Fruit fly (Drosophila melanogaster) whole organism, embryonic: Measurements from ENCODE around the gene ninaB.

Source experiments
- Abd-B ChIP-seq: fragments of 200-800 bp; sonication (Bioruptor generic); optimal IDR thresholded peaks from 2 replicates; lab custom pipeline; 2018; ENCODE audit warnings: missing biosample characterization, mild to moderate bottlenecking, missing genetic modification characterization, moderate library complexity
- Aef1 ChIP-seq: fragments of 200-800 bp; sonication (Bioruptor generic); IDR thresholded peaks from 3 replicates; pipeline ENCODE4 v1.3.6; 2022; ENCODE audit warnings: missing biosample characterization, missing genetic modification characterization
- Atf3 ChIP-seq: fragments of 200-800 bp; sonication (Bioruptor generic); optimal IDR thresholded peaks from 3 replicates; lab custom pipeline; 2016; ENCODE audit warnings: missing biosample characterization, missing genetic modification characterization
- CG10209 ChIP-seq: fragments of 200-800 bp; sonication (Bioruptor generic); optimal IDR thresholded peaks from 3 replicates; lab custom pipeline; 2017; ENCODE audit warnings: missing biosample characterization, mild to moderate bottlenecking, missing genetic modification characterization, missing genetic modification reagents
- CG11504 ChIP-seq: fragments of 200-800 bp; sonication (Bioruptor generic); optimal IDR thresholded peaks from 3 replicates; lab custom pipeline; 2019; ENCODE audit warnings: missing biosample characterization, mild to moderate bottlenecking, missing genetic modification characterization, moderate library complexity
- CG11723 ChIP-seq: fragments of 200-800 bp; sonication (Bioruptor generic); optimal IDR thresholded peaks from 2 replicates; lab custom pipeline; 2017; ENCODE audit warnings: missing biosample characterization, mild to moderate bottlenecking, missing genetic modification characterization
- CG13296 ChIP-seq: fragments of 200-800 bp; sonication (Bioruptor generic); optimal IDR thresholded peaks from 3 replicates; lab custom pipeline; 2018; ENCODE audit warnings: missing biosample characterization, mild to moderate bottlenecking, missing genetic modification characterization
- CG13894 ChIP-seq: fragments of 200-800 bp; sonication (Bioruptor generic); optimal IDR thresholded peaks from 3 replicates; lab custom pipeline; 2018; ENCODE audit warnings: missing biosample characterization, mild to moderate bottlenecking, missing genetic modification characterization, moderate library complexity
- CG14014 ChIP-seq: fragments of 200-800 bp; sonication (Bioruptor generic); IDR thresholded peaks from 2 replicates; pipeline ENCODE4 v1.3.6; 2022; ENCODE audit warnings: missing biosample characterization, missing genetic modification characterization
- CG15269 ChIP-seq: fragments of 200-800 bp; sonication (Bioruptor generic); optimal IDR thresholded peaks from 2 replicates; lab custom pipeline; 2018; ENCODE audit warnings: missing biosample characterization, mild to moderate bottlenecking, missing genetic modification characterization, moderate library complexity
- CG1529 ChIP-seq: fragments of 200-800 bp; sonication (Bioruptor generic); optimal IDR thresholded peaks from 3 replicates; lab custom pipeline; 2018; ENCODE audit warnings: missing biosample characterization, missing genetic modification characterization
- CG16779 ChIP-seq: fragments of 200-800 bp; sonication (Bioruptor generic); IDR thresholded peaks from 2 replicates; pipeline ENCODE4 v1.3.6; 2022; ENCODE audit warnings: missing biosample characterization, missing genetic modification characterization
- CG17361 ChIP-seq: fragments of 200-800 bp; sonication (Bioruptor generic); IDR thresholded peaks from 3 replicates; pipeline ENCODE4 v1.3.6; 2022; ENCODE audit warnings: missing biosample characterization, missing genetic modification characterization
- CG18619 ChIP-seq: fragments of 200-800 bp; sonication (Bioruptor generic); optimal IDR thresholded peaks from 3 replicates; lab custom pipeline; 2017; ENCODE audit warnings: missing biosample characterization, mild to moderate bottlenecking, missing genetic modification characterization
- CG2199 ChIP-seq: fragments of 200-800 bp; sonication (Bioruptor generic); IDR thresholded peaks from 3 replicates; pipeline ENCODE4 v1.3.6; 2022; ENCODE audit warnings: missing biosample characterization, missing genetic modification characterization
- CG33557 ChIP-seq: fragments of 200-800 bp; sonication (Bioruptor generic); optimal IDR thresholded peaks from 2 replicates; lab custom pipeline; 2019; ENCODE audit warnings: missing biosample characterization, mild to moderate bottlenecking, missing genetic modification characterization, moderate library complexity
- CG3838 ChIP-seq: fragments of 200-800 bp; sonication (Bioruptor generic); optimal IDR thresholded peaks from 3 replicates; lab custom pipeline; 2016; ENCODE audit warnings: missing biosample characterization, missing genetic modification characterization
- CG4617 ChIP-seq: fragments of 200-800 bp; sonication (Bioruptor generic); optimal IDR thresholded peaks from 3 replicates; lab custom pipeline; 2016; ENCODE audit warnings: missing biosample characterization, missing genetic modification characterization, borderline replicate concordance
- CG4707 ChIP-seq: fragments of 200-800 bp; sonication (Bioruptor generic); optimal IDR thresholded peaks from 2 replicates; lab custom pipeline; 2018; ENCODE audit warnings: missing biosample characterization, mild to moderate bottlenecking, missing genetic modification characterization, moderate library complexity
- CG5180 ChIP-seq: fragments of 200-800 bp; sonication (Bioruptor generic); optimal IDR thresholded peaks from 3 replicates; lab custom pipeline; 2017; ENCODE audit warnings: missing biosample characterization, missing genetic modification characterization, mild to moderate bottlenecking, moderate library complexity, missing genetic modification reagents
- CG6813 ChIP-seq: fragments of 200-800 bp; sonication (Bioruptor generic); optimal IDR thresholded peaks from 2 replicates; lab custom pipeline; 2017; ENCODE audit warnings: missing biosample characterization, missing genetic modification characterization, mild to moderate bottlenecking, moderate library complexity, missing genetic modification reagents
- Camta ChIP-seq: fragments of 200-800 bp; sonication (Bioruptor generic); optimal IDR thresholded peaks from 2 replicates; lab custom pipeline; 2016; ENCODE audit warnings: missing biosample characterization, missing genetic modification characterization
- Chrac-16 ChIP-seq: fragments of 200-800 bp; sonication (Bioruptor generic); optimal IDR thresholded peaks from 3 replicates; lab custom pipeline; 2016; ENCODE audit warnings: missing biosample characterization, missing genetic modification characterization
- CkIIα-i1 ChIP-seq: fragments of 200-800 bp; sonication (Bioruptor generic); IDR thresholded peaks from 2 replicates; pipeline ENCODE4 v1.3.6; 2022; ENCODE audit warnings: missing biosample characterization, missing genetic modification characterization
- Dfd ChIP-seq, 2 experiments: fragments of >200 bp; optimal IDR thresholded peaks; 2 replicates each; lab custom pipeline; 2017; ENCODE audit warnings: missing biosample characterization in 2 of 2, missing genetic modification characterization in 2 of 2
- Ets65A ChIP-seq: fragments of 200-800 bp; sonication (Bioruptor generic); peaks from one replicate; lab custom pipeline; 2016; ENCODE audit warnings: missing biosample characterization, missing genetic modification characterization
- Gug ChIP-seq: fragments of 200-800 bp; sonication (Bioruptor generic); IDR thresholded peaks from 4 replicates; pipeline ENCODE4 v1.3.6; 2022; ENCODE audit warnings: missing biosample characterization, missing genetic modification characterization
- HLH3B ChIP-seq: fragments of 200-800 bp; sonication (Bioruptor generic); IDR thresholded peaks from 2 replicates; pipeline ENCODE4 v1.3.6; 2022; ENCODE audit warnings: missing biosample characterization, missing genetic modification characterization
- Nf-YB ChIP-seq: fragments of 200-800 bp; sonication (Bioruptor generic); optimal IDR thresholded peaks from 3 replicates; lab custom pipeline; 2019; ENCODE audit warnings: missing biosample characterization, mild to moderate bottlenecking, missing genetic modification characterization, moderate library complexity
- Ptx1 ChIP-seq: fragments of 200-800 bp; sonication (Bioruptor generic); IDR thresholded peaks from 2 replicates; pipeline ENCODE4 v1.3.6; 2022; ENCODE audit warnings: missing biosample characterization, missing genetic modification characterization
- Spps ChIP-seq: fragments of 200-800 bp; sonication (Bioruptor generic); optimal IDR thresholded peaks from 2 replicates; lab custom pipeline; 2018; ENCODE audit warnings: missing biosample characterization, mild to moderate bottlenecking, missing genetic modification characterization
- Xbp1 ChIP-seq: fragments of 200-800 bp; sonication (Bioruptor generic); optimal IDR thresholded peaks from 3 replicates; lab custom pipeline; 2016; ENCODE audit warnings: missing biosample characterization, mild to moderate bottlenecking, missing genetic modification characterization
- ac ChIP-seq: fragments of 200-800 bp; sonication (Bioruptor generic); optimal IDR thresholded peaks from 3 replicates; lab custom pipeline; 2017; ENCODE audit warnings: missing biosample characterization, mild to moderate bottlenecking, missing genetic modification characterization
- aop ChIP-seq: fragments of 200-800 bp; sonication (Bioruptor generic); IDR thresholded peaks from 2 replicates; pipeline ENCODE4 v1.3.6; 2022; ENCODE audit warnings: missing biosample characterization, missing genetic modification characterization
- chn ChIP-seq: fragments of 200-800 bp; sonication (Bioruptor generic); optimal IDR thresholded peaks from 2 replicates; lab custom pipeline; 2016; ENCODE audit warnings: missing biosample characterization, missing genetic modification characterization
- ci ChIP-seq: fragments of 200-800 bp; sonication (Bioruptor generic); IDR thresholded peaks from 3 replicates; pipeline ENCODE4 v1.3.6; 2022; ENCODE audit warnings: missing biosample characterization, missing genetic modification characterization
- crol ChIP-seq: fragments of 200-800 bp; sonication (Bioruptor generic); IDR thresholded peaks from 2 replicates; pipeline ENCODE4 v1.3.6; 2022; ENCODE audit warnings: missing biosample characterization, missing genetic modification characterization
- danr ChIP-seq: fragments of 200-800 bp; sonication (Bioruptor generic); IDR thresholded peaks from 2 replicates; pipeline ENCODE4 v1.3.6; 2022; ENCODE audit warnings: missing biosample characterization, missing genetic modification characterization
- dpn ChIP-seq, 2 experiments: fragments of 200-800 bp; sonication (Bioruptor generic); optimal IDR thresholded peaks; 3 replicates each; lab custom pipeline; 2016; ENCODE audit warnings: missing biosample characterization in 2 of 2, missing genetic modification characterization in 2 of 2
- fd64A ChIP-seq: fragments of 200-800 bp; sonication (Bioruptor generic); optimal IDR thresholded peaks from 3 replicates; lab custom pipeline; 2018; ENCODE audit warnings: missing biosample characterization, mild to moderate bottlenecking, missing genetic modification characterization
- jigr1 ChIP-seq: fragments of 200-800 bp; sonication (Bioruptor generic); IDR thresholded peaks from 3 replicates; pipeline ENCODE4 v1.3.6; 2022; ENCODE audit warnings: missing biosample characterization, missing genetic modification characterization
- lola ChIP-seq, 3 experiments: fragments of >200 bp in 2 of 3; fragments of 200-800 bp in 1 of 3; sonication (Bioruptor generic) in 1 of 3; optimal IDR thresholded peaks; 2 replicates each; lab custom pipeline; 2017 to 2019; ENCODE audit warnings: missing biosample characterization in 3 of 3, missing genetic modification characterization in 3 of 3, mild to moderate bottlenecking in 1 of 3, moderate library complexity in 1 of 3
- maf-S ChIP-seq: fragments of 200-800 bp; sonication (Bioruptor generic); optimal IDR thresholded peaks from 2 replicates; lab custom pipeline; 2016; ENCODE audit warnings: missing biosample characterization, missing genetic modification characterization
- mld ChIP-seq: fragments of 200-800 bp; sonication (Bioruptor generic); IDR thresholded peaks from 3 replicates; pipeline ENCODE4 v1.3.6; 2022; ENCODE audit warnings: missing biosample characterization, missing genetic modification characterization; ENCODE audit not compliant: partially characterized antibody
- nom ChIP-seq: fragments of 200-800 bp; sonication (Bioruptor generic); optimal IDR thresholded peaks from 2 replicates; lab custom pipeline; 2017; ENCODE audit warnings: missing biosample characterization, missing genetic modification characterization, mild to moderate bottlenecking, moderate library complexity, missing genetic modification reagents
- oc ChIP-seq: fragments of 200-800 bp; sonication (Bioruptor generic); optimal IDR thresholded peaks from 2 replicates; lab custom pipeline; 2018; ENCODE audit warnings: missing biosample characterization, mild to moderate bottlenecking, missing genetic modification characterization, moderate library complexity
- seq ChIP-seq: fragments of 200-800 bp; sonication (Bioruptor generic); IDR thresholded peaks from 2 replicates; pipeline ENCODE4 v1.3.6; 2022; ENCODE audit warnings: missing biosample characterization, missing genetic modification characterization
- shn ChIP-seq: fragments of 200-800 bp; sonication (Bioruptor generic); optimal IDR thresholded peaks from 3 replicates; lab custom pipeline; 2016; ENCODE audit warnings: missing biosample characterization, missing genetic modification characterization
- stc ChIP-seq: fragments of 200-800 bp; sonication (Bioruptor generic); IDR thresholded peaks from 2 replicates; pipeline ENCODE4 v1.3.6; 2022; ENCODE audit warnings: missing biosample characterization, missing genetic modification characterization
- trem ChIP-seq: fragments of 200-800 bp; optimal IDR thresholded peaks from 3 replicates; lab custom pipeline; 2019; ENCODE audit warnings: missing biosample characterization, mild to moderate bottlenecking, missing genetic modification characterization, moderate library complexity
- trh ChIP-seq: fragments of 200-800 bp; sonication (Bioruptor generic); optimal IDR thresholded peaks from 2 replicates; lab custom pipeline; 2016; ENCODE audit warnings: missing biosample characterization, missing genetic modification characterization
- ttk ChIP-seq: fragments of 200-800 bp; sonication (Bioruptor generic); IDR thresholded peaks from 2 replicates; pipeline ENCODE4 v2.1.2; 2022; ENCODE audit warnings: missing biosample characterization, missing genetic modification characterization

The ninaB gene

DNA sequence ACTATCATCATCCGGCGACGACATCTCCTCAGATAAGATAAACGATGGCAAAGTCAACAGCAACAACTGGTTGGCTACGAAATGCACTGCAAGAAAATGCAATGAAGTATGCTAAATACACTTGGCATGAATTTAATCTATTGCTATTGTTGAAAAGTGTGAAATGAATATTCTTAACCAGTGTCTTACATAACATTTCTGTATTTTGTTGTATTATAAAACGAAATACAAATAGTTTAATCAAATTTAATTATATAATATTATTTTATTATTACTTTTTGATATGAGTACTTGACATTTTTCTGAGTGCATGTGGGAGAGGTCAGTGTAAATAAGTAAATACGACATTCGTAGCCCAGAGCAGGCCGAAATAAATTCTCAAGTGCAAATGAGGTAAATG, 13.2 kb downstream of the ninaB start (continued):
- TF ChIP-seq CG4617 (GFP tag; lab: Kevin White, UChicago) (no peak), shn (no peak), Xbp1 (GFP tag; lab: Kevin White, UChicago) (no peak), ttk (GFP tag; lab: Robert Waterston, UW) (no peak), CG14014 (GFP tag; lab: Robert Waterston, UW) (no peak), CG13894 (tag; lab: Kevin White, UChicago) (no peak), Ets65A (no peak), trem (peak; percentile 58), lola (GFP tag; optimal IDR thresholded peaks at IDR 0.05; lab: Kevin White, UChicago) (peak in 1 of 3 experiments; percentile 43), Chrac-16 (GFP tag; lab: Kevin White, UChicago) (peak; percentile 2), CG10209 (peak; percentile 37), CG4707 (GFP tag; lab: Kevin White, UChicago) (no peak), chn (GFP tag; lab: Kevin White, UChicago) (no peak), Atf3 (GFP tag; lab: Kevin White, UChicago) (no peak), CkIIα-i1 (GFP tag; lab: Robert Waterston, UW) (no peak), Abd-B (no peak), Camta (GFP tag; lab: Kevin White, UChicago) (no peak), CG6813 (GFP tag; lab: Kevin White, UChicago) (no peak), Nf-YB (no peak), Aef1 (GFP tag; lab: Robert Waterston, UW) (no peak), dpn (GFP tag; optimal IDR thresholded peaks at IDR 0.05; lab: Kevin White, UChicago) (no peak), CG5180 (GFP tag; lab: Kevin White, UChicago) (peak; percentile 16), CG17361 (peak; percentile 50; the same call in 2 of the 3 replicates), trh (GFP tag; lab: Kevin White, UChicago) (no peak), Dfd (GFP tag; optimal IDR thresholded peaks at IDR 0.05; lab: Kevin White, UChicago) (no peak), CG18619 (GFP tag; lab: Kevin White, UChicago) (peak; percentile 8), oc (tag; lab: Kevin White, UChicago) (peak; percentile 0), CG1529 (GFP tag; lab: Kevin White, UChicago) (peak; percentile 22), seq (GFP tag; lab: Robert Waterston, UW) (no peak), CG11723 (peak; percentile 23), CG3838 (GFP tag; lab: Kevin White, UChicago) (no peak), CG13296 (peak; percentile 7), nom (GFP tag; lab: Kevin White, UChicago) (no peak), ac (GFP tag; lab: Kevin White, UChicago) (no peak), CG11504 (tag; lab: Kevin White, UChicago) (peak; percentile 35), mld (GFP tag; lab: Robert Waterston, UW) (no peak), Ptx1 (GFP tag; lab: Robert Waterston, UW) (peak; percentile 57), Gug (no peak), Spps (tag; lab: Kevin White, UChicago) (peak; percentile 23)

DNA sequence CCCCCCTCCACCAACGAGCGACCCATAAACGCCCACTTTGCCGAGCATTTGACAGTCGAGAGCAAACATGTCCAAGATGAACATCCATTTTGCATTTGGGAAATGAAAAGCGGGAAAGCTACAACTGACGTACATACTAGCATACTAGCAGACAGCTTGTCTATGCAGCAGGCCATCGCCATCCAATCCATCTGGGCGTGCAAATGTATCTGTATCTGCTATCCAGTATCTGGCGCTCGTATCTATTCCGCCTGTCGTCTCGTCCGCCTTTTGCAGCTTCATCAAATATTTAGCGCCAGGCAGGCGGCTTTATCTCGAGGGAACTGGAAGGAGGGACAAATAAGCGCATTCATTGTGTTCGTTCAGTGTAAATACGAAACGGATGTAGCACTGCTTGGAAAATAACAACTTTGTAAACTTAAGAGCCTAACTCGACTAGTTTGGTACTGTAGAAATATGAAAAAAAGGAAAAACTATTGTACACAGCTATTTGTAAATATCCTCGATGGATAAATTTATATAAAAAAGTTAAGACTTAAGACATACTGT, 13.7 kb downstream of the ninaB start:
- TF ChIP-seq fd64A (GFP tag; lab: Kevin White, UChicago) (peak; percentile 13), stc (GFP tag; lab: Robert Waterston, UW) (0 out of 2 replicates have a peak, but pooled peaks have one; percentile 15), aop (GFP tag; lab: Robert Waterston, UW) (0 out of 2 replicates have a peak, but pooled peaks have one; percentile 60), danr (GFP tag; lab: Robert Waterston, UW) (no peak), ci (GFP tag; lab: Robert Waterston, UW) (0 out of 3 replicates have a peak, but pooled peaks have one; percentile 62), maf-S (GFP tag; lab: Kevin White, UChicago) (peak; percentile 1), jigr1 (GFP tag; lab: Robert Waterston, UW) (no peak), CG18619 (GFP tag; lab: Kevin White, UChicago) (no peak), CG16779 (GFP tag; lab: Robert Waterston, UW) (0 out of 2 replicates have a peak, but pooled peaks have one; percentile 29), CG15269 (tag; lab: Kevin White, UChicago) (no peak), CG33557 (peak; percentile 14), crol (GFP tag; lab: Robert Waterston, UW) (peak; percentile 52), HLH3B (GFP tag; lab: Robert Waterston, UW) (no peak), CG2199 (GFP tag; lab: Robert Waterston, UW) (0 out of 3 replicates have a peak, but pooled peaks have one; percentile 52)
